Fruit fly (Drosophila melanogaster) whole organism, wandering third instar larva: ENCODE results near the gene inaE.

Experiments used
- Abd-B ChIP-seq: fragments of >200 bp; optimal IDR thresholded peaks from 2 replicates; lab custom pipeline; 2017; ENCODE audit warnings: missing biosample characterization, missing genetic modification characterization
- CG32264 ChIP-seq: fragments of 200-800 bp; sonication (Bioruptor generic); optimal IDR thresholded peaks from 2 replicates; lab custom pipeline; 2016; ENCODE audit warnings: missing biosample characterization, missing genetic modification characterization
- CG9705 ChIP-seq: fragments of 200-800 bp; sonication (Bioruptor generic); optimal IDR thresholded peaks from 2 replicates; lab custom pipeline; 2018; ENCODE audit warnings: missing biosample characterization, mild to moderate bottlenecking, missing genetic modification characterization
- CrebA ChIP-seq: fragments of 200-800 bp; sonication (Bioruptor generic); optimal IDR thresholded peaks from 2 replicates; lab custom pipeline; 2016; ENCODE audit warnings: missing biosample characterization, mild to moderate bottlenecking, missing genetic modification characterization, borderline replicate concordance
- Dif ChIP-seq: fragments of 200-275, 200-300 bp; sonication (Bioruptor generic); optimal IDR thresholded peaks from 2 replicates; lab custom pipeline; 2018; ENCODE audit warnings: missing biosample characterization, missing genetic modification characterization; ENCODE audit not compliant: partially characterized antibody
- GATAd ChIP-seq: sonication (Bioruptor generic); optimal IDR thresholded peaks from 2 replicates; lab custom pipeline; 2016; ENCODE audit warnings: missing biosample characterization, missing genetic modification characterization
- HLH106 ChIP-seq: fragments of 200-800 bp; optimal IDR thresholded peaks from 3 replicates; lab custom pipeline; 2019; ENCODE audit warnings: missing biosample characterization, mild to moderate bottlenecking, missing genetic modification characterization, moderate library complexity
- Hnf4 ChIP-seq: fragments of 200-800 bp; sonication (Bioruptor generic); optimal IDR thresholded peaks from 2 replicates; lab custom pipeline; 2016; ENCODE audit warnings: missing biosample characterization, mild to moderate bottlenecking, missing genetic modification characterization
- Hr78 ChIP-seq: fragments of >200 bp; optimal IDR thresholded peaks from 2 replicates; lab custom pipeline; 2017; ENCODE audit warnings: missing biosample characterization, missing genetic modification characterization
- Hr83 ChIP-seq: fragments of 200-300 bp; sonication (Bioruptor generic); optimal IDR thresholded peaks from 2 replicates; lab custom pipeline; 2016; ENCODE audit warnings: missing biosample characterization, mild to moderate bottlenecking, missing genetic modification characterization, moderate library complexity; ENCODE audit not compliant: poor library complexity, severe bottlenecking
- Jra ChIP-seq: sonication (Bioruptor generic); optimal IDR thresholded peaks from 2 replicates; lab custom pipeline; 2016; ENCODE audit warnings: missing biosample characterization, missing genetic modification characterization
- Mio ChIP-seq: sonication (Bioruptor generic); optimal IDR thresholded peaks from 2 replicates; lab custom pipeline; 2016; ENCODE audit warnings: missing biosample characterization, missing genetic modification characterization
- Myc ChIP-seq: fragments of >200 bp; optimal IDR thresholded peaks from 2 replicates; lab custom pipeline; 2017
- N ChIP-seq: fragments of >200 bp; optimal IDR thresholded peaks from 2 replicates; lab custom pipeline; 2018; ENCODE audit warnings: missing biosample characterization, missing external identifiers, missing genetic modification characterization
- OdsH ChIP-seq: fragments of 200-800 bp; sonication (Bioruptor generic); optimal IDR thresholded peaks from 2 replicates; lab custom pipeline; 2016; ENCODE audit warnings: missing biosample characterization, mild to moderate bottlenecking, missing genetic modification characterization
- Rel ChIP-seq, 2 experiments: fragments of 200-800 bp; sonication (Bioruptor generic) in 1 of 2; optimal IDR thresholded peaks; 2 replicates in 1 of 2; 3 replicates in 1 of 2; lab custom pipeline; 2016 to 2019; ENCODE audit warnings: mild to moderate bottlenecking in 2 of 2, missing biosample characterization in 2 of 2, missing genetic modification characterization in 2 of 2, moderate library complexity in 1 of 2
- Sp1 ChIP-seq: fragments of 200-800 bp; sonication (Bioruptor generic); optimal IDR thresholded peaks from 3 replicates; lab custom pipeline; 2019; ENCODE audit warnings: missing biosample characterization, mild to moderate bottlenecking, missing genetic modification characterization, moderate library complexity
- Vsx2 ChIP-seq: fragments of 200-300, 225-300 bp; sonication (Bioruptor generic); optimal IDR thresholded peaks from 2 replicates; lab custom pipeline; 2018; ENCODE audit warnings: missing biosample characterization, missing genetic modification characterization; ENCODE audit not compliant: partially characterized antibody
- brk ChIP-seq: fragments of 200-800 bp; sonication (Bioruptor generic); optimal IDR thresholded peaks from 2 replicates; lab custom pipeline; 2016; ENCODE audit warnings: missing biosample characterization, mild to moderate bottlenecking, missing genetic modification characterization
- dl ChIP-seq, 2 experiments: fragments of 175-275, 200-275 bp in 1 of 2; fragments of 200-275 bp in 1 of 2; sonication (Bioruptor generic); optimal IDR thresholded peaks; lab custom pipeline; 2018; ENCODE audit warnings: mild to moderate bottlenecking in 2 of 2, missing biosample characterization in 2 of 2, missing genetic modification characterization in 2 of 2, moderate library complexity in 2 of 2; ENCODE audit not compliant: partially characterized antibody in 2 of 2, insufficient read depth in 1 of 2
- dmrt93B ChIP-seq: fragments of 200-800 bp; sonication (Bioruptor generic); optimal IDR thresholded peaks from 2 replicates; lab custom pipeline; 2018; ENCODE audit warnings: missing biosample characterization, mild to moderate bottlenecking, missing genetic modification characterization
- ey ChIP-seq: fragments of 200-800 bp; sonication (Bioruptor generic); optimal IDR thresholded peaks from 2 replicates; lab custom pipeline; 2016; ENCODE audit warnings: missing biosample characterization, missing genetic modification characterization
- foxo ChIP-seq, 2 experiments: fragments of 200-800 bp; sonication (Bioruptor generic); optimal IDR thresholded peaks; 2 replicates in 1 of 2; 3 replicates in 1 of 2; lab custom pipeline; 2016 to 2017; ENCODE audit warnings: missing biosample characterization in 2 of 2, missing genetic modification characterization in 2 of 2
- fru ChIP-seq: fragments of 200-800 bp; sonication (Bioruptor generic); optimal IDR thresholded peaks from 3 replicates; lab custom pipeline; 2016; ENCODE audit warnings: missing biosample characterization, mild to moderate bottlenecking, missing genetic modification characterization
- h ChIP-seq: fragments of 200-800 bp; sonication (Bioruptor generic); optimal IDR thresholded peaks from 3 replicates; lab custom pipeline; 2016; ENCODE audit warnings: missing biosample characterization, mild to moderate bottlenecking, missing genetic modification characterization
- jim ChIP-seq: fragments of 175-275, 200-325 bp; sonication (Bioruptor generic); optimal IDR thresholded peaks from 2 replicates; lab custom pipeline; 2016; ENCODE audit warnings: missing biosample characterization, mild to moderate bottlenecking, missing genetic modification characterization
- lola ChIP-seq: fragments of >200 bp; optimal IDR thresholded peaks from 2 replicates; lab custom pipeline; 2017; ENCODE audit warnings: missing biosample characterization, missing genetic modification characterization
- psq ChIP-seq: fragments of 200-800 bp; sonication (Bioruptor generic); optimal IDR thresholded peaks from 3 replicates; lab custom pipeline; 2017; ENCODE audit warnings: missing biosample characterization, mild to moderate bottlenecking, missing genetic modification characterization, moderate library complexity
- rgr ChIP-seq: fragments of 200-800 bp; sonication (Bioruptor generic); optimal IDR thresholded peaks from 3 replicates; lab custom pipeline; 2016; ENCODE audit warnings: missing biosample characterization, mild to moderate bottlenecking, missing genetic modification characterization
- tai ChIP-seq: sonication (Bioruptor generic); optimal IDR thresholded peaks from 2 replicates; lab custom pipeline; 2016; ENCODE audit warnings: missing biosample characterization, missing genetic modification characterization
- usp ChIP-seq: fragments of >200 bp; optimal IDR thresholded peaks from 2 replicates; lab custom pipeline; 2017; ENCODE audit warnings: missing biosample characterization, missing genetic modification characterization
- woc ChIP-seq: sonication (Bioruptor generic); optimal IDR thresholded peaks from 2 replicates; lab custom pipeline; 2016; ENCODE audit warnings: missing biosample characterization, mild to moderate bottlenecking, missing genetic modification characterization

The inaE gene

dm6 chrX:13783534-13783949, at the start of gene inaE:
Gene inaE (plus strand): TSS chrX:13783714.
- no peak for TF ChIP-seq OdsH
- no peak for TF ChIP-seq jim
- TF ChIP-seq Rel (GFP tag; optimal IDR thresholded peaks at IDR 0.05; lab: Kevin White, UChicago) = no peak
- peak; percentile 18 for TF ChIP-seq Rel (tag; optimal IDR thresholded peaks at IDR 0.05; lab: Kevin White, UChicago)
- no peak for TF ChIP-seq Jra (GFP tag; lab: Kevin White, UChicago)
- peak; percentile 9 for TF ChIP-seq rgr (GFP tag; lab: Kevin White, UChicago)
- TF ChIP-seq Hr78 (GFP tag; lab: Kevin White, UChicago) = peak; percentile 60
- TF ChIP-seq foxo (GFP tag; optimal IDR thresholded peaks at IDR 0.05; lab: Kevin White, UChicago) = peak in 1 of 2 experiments; percentile 14
- no peak for TF ChIP-seq lola
- TF ChIP-seq usp (GFP tag; lab: Kevin White, UChicago) = no peak
- TF ChIP-seq Dif = peak; percentile 41
- no peak for TF ChIP-seq Hr83 (GFP tag; lab: Kevin White, UChicago)
- no peak for TF ChIP-seq GATAd (GFP tag; lab: Kevin White, UChicago)
- peak in 1 of 2 experiments; percentile 6 for TF ChIP-seq dl (GFP tag; optimal IDR thresholded peaks at IDR 0.05; lab: Kevin White, UChicago; ENCODE audit: insufficient read depth in 1 of 2, partially characterized antibody in 2 of 2)
- peak; percentile 61 for TF ChIP-seq Abd-B
- TF ChIP-seq CG9705 (GFP tag; lab: Kevin White, UChicago) = no peak
- TF ChIP-seq brk (GFP tag; lab: Kevin White, UChicago) = no peak
- TF ChIP-seq N (GFP tag; lab: Kevin White, UChicago) = peak; percentile 96
- TF ChIP-seq Vsx2 (GFP tag; lab: Kevin White, UChicago) = peak; percentile 9
- TF ChIP-seq ey = no peak
- TF ChIP-seq h (GFP tag; lab: Kevin White, UChicago) = peak; percentile 16
- peak; percentile 26 for TF ChIP-seq Sp1 (GFP tag; lab: Kevin White, UChicago)
- TF ChIP-seq CrebA (GFP tag; lab: Kevin White, UChicago) = no peak
- no peak for TF ChIP-seq HLH106
- no peak for TF ChIP-seq CG32264

- TF ChIP-seq Hr78 (GFP tag; lab: Kevin White, UChicago) (no peak), woc (GFP tag; lab: Kevin White, UChicago) (peak; percentile 10), Myc (lab: Kevin White, UChicago) (no peak), Abd-B (no peak), h (GFP tag; lab: Kevin White, UChicago) (no peak), foxo (GFP tag; optimal IDR thresholded peaks at IDR 0.05; lab: Kevin White, UChicago) (no peak), brk (GFP tag; lab: Kevin White, UChicago) (no peak), Vsx2 (GFP tag; lab: Kevin White, UChicago) (no peak), usp (GFP tag; lab: Kevin White, UChicago) (no peak), dmrt93B (no peak), OdsH (peak; percentile 46), psq (peak; percentile 10)
These were observed 48.6 kb upstream of the inaE start for dm6 chrX:13734866-13735265.

DNA sequence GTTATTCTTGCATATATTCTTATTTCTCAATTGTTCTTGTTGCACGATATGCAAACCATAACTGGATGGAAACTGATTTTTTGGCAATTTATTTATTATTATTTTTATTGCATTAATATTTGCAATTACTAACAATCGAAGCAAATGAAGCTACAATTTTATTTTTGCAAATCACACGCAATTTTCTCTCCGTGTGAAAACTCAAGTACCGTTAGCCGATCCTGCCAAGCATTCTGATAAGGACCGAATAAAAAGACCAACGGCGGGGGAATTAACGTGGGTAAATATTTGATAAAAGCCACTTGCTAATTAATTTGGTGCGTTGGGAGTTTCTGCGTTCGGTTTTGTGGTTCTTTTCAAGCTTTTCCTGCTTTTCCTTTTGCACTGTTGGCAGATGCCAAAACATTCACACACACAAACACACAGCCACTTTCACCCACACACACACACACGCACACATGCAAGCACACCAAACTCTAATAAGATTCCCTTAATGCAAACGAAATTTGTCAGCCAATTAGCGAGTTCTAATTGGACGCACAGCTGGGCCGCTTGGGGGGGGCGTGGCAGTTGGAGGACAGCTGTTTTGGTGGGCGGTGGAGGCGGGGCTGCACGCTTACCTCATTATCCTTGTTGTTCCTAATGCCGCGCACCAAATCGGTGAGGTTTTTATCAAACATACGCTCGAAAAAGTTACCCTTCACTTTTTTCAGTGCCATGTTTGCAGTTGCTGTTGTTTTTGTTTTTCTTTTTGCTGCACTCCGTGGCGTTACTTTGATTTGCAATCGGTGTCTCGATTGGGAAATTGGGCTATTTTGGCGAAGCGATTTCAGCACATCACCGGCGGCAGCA, 48.0 kb upstream of the inaE start:
- TF ChIP-seq Hr78 (GFP tag; lab: Kevin White, UChicago) (no peak), jim (no peak), usp (GFP tag; lab: Kevin White, UChicago) (no peak), Myc (lab: Kevin White, UChicago) (no peak), dl (GFP tag; optimal IDR thresholded peaks at IDR 0.05; lab: Kevin White, UChicago; ENCODE audit: insufficient read depth in 1 of 2, partially characterized antibody in 2 of 2) (no peak), tai (GFP tag; lab: Kevin White, UChicago) (no peak), woc (GFP tag; lab: Kevin White, UChicago) (no peak), Mio (no peak), fru (GFP tag; lab: Kevin White, UChicago) (no peak), OdsH (no peak)

- TF ChIP-seq brk (GFP tag; lab: Kevin White, UChicago) (no peak), jim (peak; percentile 3), Hnf4 (GFP tag; lab: Kevin White, UChicago) (peak; percentile 13), Jra (GFP tag; lab: Kevin White, UChicago) (peak; percentile 6), Myc (lab: Kevin White, UChicago) (peak; percentile 59)
These were observed 47.4 kb upstream of the inaE start, which contains the start of gene g for dm6 chrX:13736174-13736482. Gene g (minus strand): TSS chrX:13736278.
